Fruit fly (Drosophila melanogaster): ENCODE measurements around the gene GstD6.

The GstD6 gene

dm6 chr3R:12422379-12422975, 45.5 kb downstream of the GstD6 start, which contains the start of the genes Scgbeta and CG17202 (continued):
- no peak for TF ChIP-seq Chrac-16 (GFP tag; optimal IDR thresholded peaks at IDR 0.05)
- no peak for TF ChIP-seq cato (GFP tag; optimal IDR thresholded peaks at IDR 0.05; ENCODE audit: borderline replicate concordance)
- 0 out of 2 replicates have a peak, but pooled peaks have one; percentile 12 for TF ChIP-seq CG32767 (GFP tag; IDR thresholded peaks at IDR 0.05)
- TF ChIP-seq CG7987 (GFP tag; optimal IDR thresholded peaks at IDR 0.05): no peak
- TF ChIP-seq trem (tag; optimal IDR thresholded peaks at IDR 0.05): peak; percentile 25
- peak; percentile 39; the same call in 1 of the 2 replicates for TF ChIP-seq CG3847 (GFP tag; IDR thresholded peaks at IDR 0.05)
- peak; percentile 27 for TF ChIP-seq CG17829 (tag; optimal IDR thresholded peaks at IDR 0.05)
- peak; percentile 62 for TF ChIP-seq HmgZ (tag; optimal IDR thresholded peaks at IDR 0.05)
- TF ChIP-seq bbx (GFP tag; IDR thresholded peaks at IDR 0.05; ENCODE audit: partially characterized antibody): no peak
- no peak for TF ChIP-seq CG14441 (GFP tag; IDR thresholded peaks at IDR 0.05)
- TF ChIP-seq Ets97D (GFP tag; optimal IDR thresholded peaks at IDR 0.05): peak; percentile 65
- TF ChIP-seq gro (GFP tag; optimal IDR thresholded peaks at IDR 0.05): peak; percentile 42
- TF ChIP-seq D19A (tag; optimal IDR thresholded peaks at IDR 0.05): no peak
- peak; percentile 49 for TF ChIP-seq Ets65A (GFP tag)
- TF ChIP-seq CG12391 (tag; optimal IDR thresholded peaks at IDR 0.05): peak; percentile 60
- TF ChIP-seq CG2120 (GFP tag; optimal IDR thresholded peaks at IDR 0.05): peak; percentile 59
- peak; percentile 92 for TF ChIP-seq ewg (GFP tag; optimal IDR thresholded peaks at IDR 0.05)
- TF ChIP-seq Poxn (GFP tag; IDR thresholded peaks at IDR 0.05): no peak
- TF ChIP-seq MBD-R2 (GFP tag; IDR thresholded peaks at IDR 0.05): peak; percentile 95
- peak; percentile 7 for TF ChIP-seq bab2 (GFP tag; optimal IDR thresholded peaks at IDR 0.05)
- no peak for TF ChIP-seq ara (GFP tag; IDR thresholded peaks at IDR 0.05)
- no peak for TF ChIP-seq mld (GFP tag; IDR thresholded peaks at IDR 0.05; ENCODE audit: partially characterized antibody)
- TF ChIP-seq CG4730 (GFP tag; IDR thresholded peaks at IDR 0.05): no peak
- no peak; the same call in 1 of the 2 replicates for TF ChIP-seq CG32532 (GFP tag; IDR thresholded peaks at IDR 0.05)
- TF ChIP-seq CG9797 (GFP tag; optimal IDR thresholded peaks at IDR 0.05): peak; percentile 79
- TF ChIP-seq CG6683 (GFP tag; optimal IDR thresholded peaks at IDR 0.05): no peak
- no peak for TF ChIP-seq mirr (GFP tag; optimal IDR thresholded peaks at IDR 0.05)
- peak; percentile 7 for TF ChIP-seq Bteb2 (GFP tag; optimal IDR thresholded peaks at IDR 0.05)
- peak; percentile 56 for TF ChIP-seq CG9932 (GFP tag; IDR thresholded peaks at IDR 0.05)
- peak; percentile 84 for TF ChIP-seq CG4617 (GFP tag; optimal IDR thresholded peaks at IDR 0.05; ENCODE audit: borderline replicate concordance)
- TF ChIP-seq sna (GFP tag; IDR thresholded peaks at IDR 0.05; ENCODE audit: partially characterized antibody): no peak
- TF ChIP-seq Max (GFP tag; optimal IDR thresholded peaks at IDR 0.05): peak; percentile 23
- peak; percentile 37 for TF ChIP-seq BEAF-32 (GFP tag; optimal IDR thresholded peaks at IDR 0.05)
- no peak for TF ChIP-seq nau (GFP tag; optimal IDR thresholded peaks at IDR 0.05)
- peak; percentile 32 for TF ChIP-seq CG12744 (GFP tag; optimal IDR thresholded peaks at IDR 0.05)
- TF ChIP-seq CG30431 (GFP tag; optimal IDR thresholded peaks at IDR 0.05): no peak
- peak; percentile 92 for TF ChIP-seq gfzf (GFP tag; optimal IDR thresholded peaks at IDR 0.05)
- no peak for TF ChIP-seq tx (GFP tag; optimal IDR thresholded peaks at IDR 0.05)
- peak; percentile 21 for TF ChIP-seq CHES-1-like (GFP tag; optimal IDR thresholded peaks at IDR 0.05)
- TF ChIP-seq CG16863 (GFP tag; optimal IDR thresholded peaks at IDR 0.05): no peak
- no peak for TF ChIP-seq Lim3 (GFP tag; IDR thresholded peaks at IDR 0.05)
- TF ChIP-seq CG17186 (GFP tag; optimal IDR thresholded peaks at IDR 0.05): no peak
- TF ChIP-seq CG8765 (GFP tag; IDR thresholded peaks at IDR 0.05): no peak
- TF ChIP-seq Fer1 (GFP tag; optimal IDR thresholded peaks at IDR 0.05): peak; percentile 10
- TF ChIP-seq CG17568 (GFP tag; optimal IDR thresholded peaks at IDR 0.05): no peak
- TF ChIP-seq so (GFP tag; IDR thresholded peaks at IDR 0.05): 0 out of 3 replicates have a peak, but pooled peaks have one; percentile 35
- TF ChIP-seq stwl (tag; optimal IDR thresholded peaks at IDR 0.05): peak; percentile 41
- no peak for TF ChIP-seq Hmr (GFP tag; optimal IDR thresholded peaks at IDR 0.05)
- peak; percentile 67 for TF ChIP-seq CG33213 (GFP tag; optimal IDR thresholded peaks at IDR 0.05)
- TF ChIP-seq CG34376 (GFP tag; optimal IDR thresholded peaks at IDR 0.05): peak; percentile 40
